Worm (Caenorhabditis elegans): Measurements from ENCODE around the gene Y82E9BL.6.

DNA sequence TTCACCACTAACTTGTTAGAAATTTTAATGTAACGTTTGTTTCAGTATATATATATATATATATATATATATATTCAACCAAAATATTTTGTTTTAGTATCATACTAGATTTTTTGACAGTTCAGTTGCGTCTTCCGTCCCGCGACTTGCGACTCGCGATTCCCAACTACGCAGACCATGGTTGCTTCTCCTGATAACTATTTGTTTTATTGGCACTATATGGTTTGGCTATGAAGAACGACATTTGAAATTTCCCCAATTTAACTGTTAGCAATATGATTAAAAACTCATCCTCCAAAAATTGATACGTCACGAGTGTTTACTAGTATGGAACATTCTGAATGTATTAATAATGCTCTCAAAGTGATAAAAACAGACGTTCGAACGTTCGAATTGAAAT lies 39.1 kb upstream of the Y82E9BL.6 start:
- TF ChIP-seq Y48G9A.11 (GFP tag; IDR thresholded peaks at IDR 0.05) (no peak), zfp-3 (GFP tag; conservative IDR thresholded peaks at IDR 0.05) (no peak), saeg-2 (GFP tag; IDR thresholded peaks at IDR 0.05) (no peak)

Measured in whole organism, L4 larva.